Fruit fly (Drosophila melanogaster): ENCODE data around the gene Pus1.

Pus1 gene

dm6 chr3R:20543719-20544118 is 48.8 kb downstream of the Pus1 start:
- no peak for TF ChIP-seq CG8478 (optimal IDR thresholded peaks at IDR 0.05)
- no peak for TF ChIP-seq CTCF (optimal IDR thresholded peaks at IDR 0.05)

dm6 chr3R:20543220-20543619 is 49.3 kb downstream of the Pus1 start:
- TF ChIP-seq CG8478 (optimal IDR thresholded peaks at IDR 0.05) (no peak), CTCF (optimal IDR thresholded peaks at IDR 0.05) (no peak)

- no peak for TF ChIP-seq CTCF (optimal IDR thresholded peaks at IDR 0.05)
- TF ChIP-seq CG8478 (optimal IDR thresholded peaks at IDR 0.05) = no peak
Observed at dm6 chr3R:20542283-20543144, 50.0 kb downstream of the Pus1 start.
